Worm (Caenorhabditis elegans): ENCODE data around the gene sas-5.

- TF ChIP-seq nhr-237 (tag; optimal IDR thresholded peaks at IDR 0.05) (no peak), ztf-11 (tag; optimal IDR thresholded peaks at IDR 0.05) (no peak), sma-3 (GFP tag; optimal IDR thresholded peaks at IDR 0.05) (no peak), lin-13 (GFP tag; optimal IDR thresholded peaks at IDR 0.05) (no peak), lin-39 (tag; optimal IDR thresholded peaks at IDR 0.05) (no peak), unc-62 (GFP tag; optimal IDR thresholded peaks at IDR 0.05) (no peak), lsy-2 (tag; optimal IDR thresholded peaks at IDR 0.05) (no peak), ZK546.5 (tag; optimal IDR thresholded peaks at IDR 0.05) (no peak)
Observed at ce11 chrV:11645244-11645643, 34.7 kb downstream of the sas-5 start, which contains the start of gene skp-1.

Measured in whole organism, L2 larva.